Worm (Caenorhabditis elegans): ENCODE data around the gene R01E6.5.

DNA sequence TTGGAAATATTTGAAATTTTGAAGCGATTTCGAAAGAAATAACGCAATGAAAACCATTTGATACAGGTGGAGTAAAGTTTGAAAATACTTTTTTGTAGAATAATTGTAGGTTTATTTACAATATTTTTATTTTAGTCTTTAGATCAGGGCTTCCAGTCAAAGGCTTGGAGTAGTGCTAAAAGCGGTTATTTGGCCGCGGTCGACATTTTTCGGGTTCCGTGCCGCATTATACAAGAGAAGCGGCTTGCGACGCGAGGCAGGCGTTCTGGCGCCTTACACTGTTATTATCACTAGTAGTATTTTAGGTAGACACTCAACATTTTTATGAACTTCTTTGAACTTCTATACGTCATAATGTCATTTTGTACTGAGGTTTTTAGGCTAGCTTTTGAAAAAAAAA lies 30.4 kb upstream of the R01E6.5 start:
- no peak for TF ChIP-seq ztf-29 (GFP tag; IDR thresholded peaks at IDR 0.05)
- no peak for TF ChIP-seq med-1 (GFP tag; optimal IDR thresholded peaks at IDR 0.05; ENCODE audit: insufficient read depth)
- no peak for TF ChIP-seq ztf-23 (GFP tag; IDR thresholded peaks at IDR 0.05)
- no peak for TF ChIP-seq cog-1 (tag; optimal IDR thresholded peaks at IDR 0.05)
- no peak for TF ChIP-seq flt-1 (GFP tag; IDR thresholded peaks at IDR 0.05)
- no peak for TF ChIP-seq klf-2 (GFP tag; conservative IDR thresholded peaks at IDR 0.05)
- TF ChIP-seq tab-1 (GFP tag; IDR thresholded peaks at IDR 0.05) = no peak
